Fruit fly (Drosophila melanogaster) whole organism, embryonic: ENCODE measurements around the gene CG18213.

ENCODE experiments used
- Adf1 ChIP-seq: fragments of 200-800 bp; sonication (Bioruptor generic); IDR thresholded peaks from 2 replicates; pipeline ENCODE4 v1.3.6; 2022; ENCODE audit warnings: missing biosample characterization, missing genetic modification characterization
- CG10462 ChIP-seq: fragments of 200-800 bp; sonication (Bioruptor generic); optimal IDR thresholded peaks from 2 replicates; lab custom pipeline; 2016; ENCODE audit warnings: missing biosample characterization, missing genetic modification characterization
- CG13123 ChIP-seq: fragments of 200-800 bp; sonication (Bioruptor generic); optimal IDR thresholded peaks from 2 replicates; lab custom pipeline; 2016; ENCODE audit warnings: missing biosample characterization, missing genetic modification characterization
- CG14050 ChIP-seq: fragments of 200-800 bp; sonication (Bioruptor generic); IDR thresholded peaks from 3 replicates; pipeline ENCODE4 v1.3.6; 2022; ENCODE audit warnings: missing biosample characterization, missing genetic modification characterization
- CG14441 ChIP-seq: fragments of 200-800 bp; sonication (Bioruptor generic); IDR thresholded peaks from 2 replicates; pipeline ENCODE4 v1.3.6; 2022; ENCODE audit warnings: missing biosample characterization, missing genetic modification characterization
- CG15479 ChIP-seq: fragments of 200-800 bp; sonication (Bioruptor generic); optimal IDR thresholded peaks from 3 replicates; lab custom pipeline; 2019; ENCODE audit warnings: missing biosample characterization, mild to moderate bottlenecking, missing genetic modification characterization, moderate library complexity
- CG1792 ChIP-seq: fragments of 200-800 bp; sonication (Bioruptor generic); optimal IDR thresholded peaks from 2 replicates; lab custom pipeline; 2016; ENCODE audit warnings: missing biosample characterization, missing genetic modification characterization
- CG2116 ChIP-seq: fragments of 200-800 bp; sonication (Bioruptor generic); optimal IDR thresholded peaks from 3 replicates; lab custom pipeline; 2018; ENCODE audit warnings: missing biosample characterization, mild to moderate bottlenecking, missing genetic modification characterization
- CG2875 ChIP-seq: fragments of 200-800 bp; sonication (Bioruptor generic); optimal IDR thresholded peaks from 2 replicates; lab custom pipeline; 2017; ENCODE audit warnings: missing biosample characterization, mild to moderate bottlenecking, missing genetic modification characterization, missing genetic modification reagents
- CG31388 ChIP-seq: fragments of 200-800 bp; sonication (Bioruptor generic); optimal IDR thresholded peaks from 2 replicates; lab custom pipeline; 2016; ENCODE audit warnings: missing biosample characterization, missing genetic modification characterization
- CG32767 ChIP-seq: fragments of 200-800 bp; sonication (Bioruptor generic); IDR thresholded peaks from 2 replicates; pipeline ENCODE4 v1.3.6; 2022; ENCODE audit warnings: missing biosample characterization, missing genetic modification characterization
- CG34422 ChIP-seq: fragments of 200-800 bp; sonication (Bioruptor generic); IDR thresholded peaks from 3 replicates; pipeline ENCODE4 v1.3.6; 2022; ENCODE audit warnings: missing biosample characterization, missing genetic modification characterization
- CG3838 ChIP-seq: fragments of 200-800 bp; sonication (Bioruptor generic); optimal IDR thresholded peaks from 3 replicates; lab custom pipeline; 2016; ENCODE audit warnings: missing biosample characterization, missing genetic modification characterization
- CG43689 ChIP-seq: fragments of 200-800 bp; sonication (Bioruptor generic); IDR thresholded peaks from 2 replicates; pipeline ENCODE4 v1.3.6; 2022; ENCODE audit warnings: missing biosample characterization, missing genetic modification characterization
- CG5180 ChIP-seq: fragments of 200-800 bp; sonication (Bioruptor generic); optimal IDR thresholded peaks from 3 replicates; lab custom pipeline; 2017; ENCODE audit warnings: missing biosample characterization, missing genetic modification characterization, mild to moderate bottlenecking, moderate library complexity, missing genetic modification reagents
- CG5245 ChIP-seq: fragments of 200-800 bp; sonication (Bioruptor generic); optimal IDR thresholded peaks from 3 replicates; lab custom pipeline; 2016; ENCODE audit warnings: missing biosample characterization, missing genetic modification characterization
- CG7928 ChIP-seq: fragments of 200-800 bp; sonication (Bioruptor generic); optimal IDR thresholded peaks from 2 replicates; lab custom pipeline; 2017; ENCODE audit warnings: missing biosample characterization, mild to moderate bottlenecking, missing genetic modification characterization
- CG9437 ChIP-seq: fragments of 200-800 bp; sonication (Bioruptor generic); optimal IDR thresholded peaks from 2 replicates; lab custom pipeline; 2018; ENCODE audit warnings: missing biosample characterization, mild to moderate bottlenecking, missing genetic modification characterization
- CG9817 ChIP-seq: fragments of 200-800 bp; sonication (Bioruptor generic); optimal IDR thresholded peaks from 2 replicates; lab custom pipeline; 2018; ENCODE audit warnings: missing biosample characterization, mild to moderate bottlenecking, missing genetic modification characterization, moderate library complexity
- CG9932 ChIP-seq: fragments of 200-800 bp; sonication (Bioruptor generic); IDR thresholded peaks from 2 replicates; pipeline ENCODE4 v1.3.6; 2022; ENCODE audit warnings: missing biosample characterization, missing genetic modification characterization
- Dek ChIP-seq: fragments of 200-800 bp; sonication (Bioruptor generic); optimal IDR thresholded peaks from 3 replicates; lab custom pipeline; 2019; ENCODE audit warnings: missing biosample characterization, mild to moderate bottlenecking, missing genetic modification characterization, moderate library complexity
- Dip2 ChIP-seq: fragments of 200-800 bp; sonication (Bioruptor generic); IDR thresholded peaks from 2 replicates; pipeline ENCODE4 v1.3.6; 2022; ENCODE audit warnings: missing biosample characterization, missing genetic modification characterization
- Eip74EF ChIP-seq, 2 experiments: fragments of 200-800 bp in 1 of 2; fragments of >200 bp in 1 of 2; sonication (Bioruptor generic) in 1 of 2; optimal IDR thresholded peaks; 2 replicates each; lab custom pipeline; 2017 to 2019; ENCODE audit warnings: missing biosample characterization in 2 of 2, missing genetic modification characterization in 2 of 2, mild to moderate bottlenecking in 1 of 2, moderate library complexity in 1 of 2
- Ets65A ChIP-seq: fragments of 200-800 bp; sonication (Bioruptor generic); peaks from one replicate; lab custom pipeline; 2016; ENCODE audit warnings: missing biosample characterization, missing genetic modification characterization
- Fer1 ChIP-seq: fragments of 200-800 bp; sonication (Bioruptor generic); optimal IDR thresholded peaks from 2 replicates; lab custom pipeline; 2017; ENCODE audit warnings: missing biosample characterization, mild to moderate bottlenecking, missing genetic modification characterization
- Fer3 ChIP-seq: fragments of 200-800 bp; sonication (Bioruptor generic); optimal IDR thresholded peaks from 2 replicates; lab custom pipeline; 2018; ENCODE audit warnings: missing biosample characterization, mild to moderate bottlenecking, missing genetic modification characterization, moderate library complexity
- HLH4C ChIP-seq: fragments of 200-800 bp; sonication (Bioruptor generic); IDR thresholded peaks from 3 replicates; pipeline ENCODE4 v1.3.6; 2022; ENCODE audit warnings: missing biosample characterization, missing genetic modification characterization; ENCODE audit not compliant: partially characterized antibody
- HLHmδ ChIP-seq: fragments of 200-800 bp; sonication (Bioruptor generic); optimal IDR thresholded peaks from 2 replicates; lab custom pipeline; 2018; ENCODE audit warnings: missing biosample characterization, mild to moderate bottlenecking, missing genetic modification characterization, moderate library complexity
- NFAT ChIP-seq: fragments of 200-800 bp; sonication (Bioruptor generic); IDR thresholded peaks from 2 replicates; pipeline ENCODE4 v1.3.6; 2022; ENCODE audit warnings: missing biosample characterization, missing genetic modification characterization
- Scr ChIP-seq: fragments of 200-800 bp; sonication (Bioruptor generic); IDR thresholded peaks from 2 replicates; pipeline ENCODE4 v1.3.6; 2022; ENCODE audit warnings: missing biosample characterization, missing genetic modification characterization; ENCODE audit not compliant: partially characterized antibody
- chif ChIP-seq, 2 experiments: fragments of 200-800 bp; sonication (Bioruptor generic); optimal IDR thresholded peaks; 3 replicates each; lab custom pipeline; 2016; ENCODE audit warnings: missing biosample characterization in 2 of 2, missing genetic modification characterization in 2 of 2
- da ChIP-seq: fragments of 200-800 bp; sonication (Bioruptor generic); optimal IDR thresholded peaks from 2 replicates; lab custom pipeline; 2016; ENCODE audit warnings: missing biosample characterization, missing genetic modification characterization
- ewg ChIP-seq: fragments of 200-800 bp; sonication (Bioruptor generic); optimal IDR thresholded peaks from 3 replicates; lab custom pipeline; 2017; ENCODE audit warnings: mild to moderate bottlenecking, missing biosample characterization, missing genetic modification reagents, missing genetic modification characterization
- fd96Cb ChIP-seq: fragments of 200-800 bp; sonication (Bioruptor generic); optimal IDR thresholded peaks from 2 replicates; lab custom pipeline; 2018; ENCODE audit warnings: missing biosample characterization, mild to moderate bottlenecking, missing genetic modification characterization, moderate library complexity
- fu2 ChIP-seq: fragments of 200-800 bp; sonication (Bioruptor generic); optimal IDR thresholded peaks from 2 replicates; lab custom pipeline; 2016; ENCODE audit warnings: missing biosample characterization, missing genetic modification characterization
- gsb-n ChIP-seq: fragments of 200-800 bp; sonication (Bioruptor generic); optimal IDR thresholded peaks from 3 replicates; lab custom pipeline; 2018; ENCODE audit warnings: missing biosample characterization, mild to moderate bottlenecking, missing genetic modification characterization
- gt ChIP-seq: fragments of 200-800 bp; sonication (Bioruptor generic); IDR thresholded peaks from 2 replicates; pipeline ENCODE4 v1.3.6; 2022; ENCODE audit warnings: missing biosample characterization, missing genetic modification characterization
- hkb ChIP-seq, 2 experiments: fragments of 200-800 bp in 1 of 2; fragments of >200 bp in 1 of 2; sonication (Bioruptor generic) in 1 of 2; IDR thresholded peaks in 1 of 2; optimal IDR thresholded peaks in 1 of 2; 2 replicates each; pipeline versions ENCODE4 v1.3.6 to Lab custom; 2017 to 2022; ENCODE audit warnings: missing biosample characterization in 1 of 2, missing genetic modification characterization in 1 of 2
- ind ChIP-seq: fragments of 200-800 bp; sonication (Bioruptor generic); optimal IDR thresholded peaks from 3 replicates; lab custom pipeline; 2016; ENCODE audit warnings: missing biosample characterization, missing genetic modification characterization
- lov ChIP-seq, 2 experiments: fragments of 200-800 bp in 1 of 2; fragments of >200 bp in 1 of 2; sonication (Bioruptor generic) in 1 of 2; IDR thresholded peaks in 1 of 2; optimal IDR thresholded peaks in 1 of 2; 2 replicates in 1 of 2; 3 replicates in 1 of 2; pipeline versions ENCODE4 v1.3.6 to Lab custom; 2017 to 2022; ENCODE audit warnings: missing biosample characterization in 1 of 2, missing genetic modification characterization in 1 of 2
- mirr ChIP-seq: fragments of 200-800 bp; sonication (Bioruptor generic); optimal IDR thresholded peaks from 3 replicates; lab custom pipeline; 2018; ENCODE audit warnings: missing biosample characterization, mild to moderate bottlenecking, missing genetic modification characterization
- pho ChIP-seq: fragments of 200-800 bp; sonication (Bioruptor generic); optimal IDR thresholded peaks from 2 replicates; lab custom pipeline; 2016; ENCODE audit warnings: missing biosample characterization, missing genetic modification characterization
- phol ChIP-seq: fragments of 200-800 bp; sonication (Bioruptor generic); optimal IDR thresholded peaks from 3 replicates; lab custom pipeline; 2018; ENCODE audit warnings: missing biosample characterization, mild to moderate bottlenecking, missing genetic modification characterization, moderate library complexity
- pros ChIP-seq: fragments of 200-800 bp; sonication (Bioruptor generic); optimal IDR thresholded peaks from 3 replicates; lab custom pipeline; 2019; ENCODE audit warnings: missing biosample characterization, mild to moderate bottlenecking, missing genetic modification characterization, moderate library complexity
- pum ChIP-seq: fragments of 200-800 bp; sonication (Bioruptor generic); optimal IDR thresholded peaks from 2 replicates; lab custom pipeline; 2016; ENCODE audit warnings: missing biosample characterization, missing genetic modification characterization
- repo ChIP-seq: fragments of 200-800 bp; sonication (Bioruptor generic); optimal IDR thresholded peaks from 2 replicates; lab custom pipeline; 2016; ENCODE audit warnings: missing biosample characterization, missing genetic modification characterization
- sens ChIP-seq: fragments of 200-800 bp; sonication (Bioruptor generic); peaks from one replicate; lab custom pipeline; 2016; ENCODE audit warnings: missing biosample characterization, missing genetic modification characterization
- sim ChIP-seq: fragments of 200-800 bp; sonication (Bioruptor generic); IDR thresholded peaks from 2 replicates; pipeline ENCODE4 v1.3.6; 2022; ENCODE audit warnings: missing biosample characterization, missing genetic modification characterization
- tio ChIP-seq: fragments of 200-800 bp; sonication (Bioruptor generic); optimal IDR thresholded peaks from 2 replicates; lab custom pipeline; 2017; ENCODE audit warnings: missing biosample characterization, missing genetic modification characterization, inconsistent platforms

The CG18213 gene

dm6 chr3R:17052465-17053149 lies 12.6 kb upstream of the CG18213 start (continued):
- TF ChIP-seq CG7928 (GFP tag; lab: Kevin White, UChicago) = no peak
- TF ChIP-seq gt = no peak
- no peak for TF ChIP-seq Fer1 (GFP tag; lab: Kevin White, UChicago)
- peak; percentile 3 for TF ChIP-seq CG2116
- TF ChIP-seq CG32767 (GFP tag; lab: Robert Waterston, UW) = no peak
- TF ChIP-seq chif (GFP tag; optimal IDR thresholded peaks at IDR 0.05; lab: Kevin White, UChicago) = peak in 1 of 2 experiments; percentile 24
- no peak for TF ChIP-seq CG9932 (GFP tag; lab: Robert Waterston, UW)
- TF ChIP-seq pros (GFP tag; lab: Kevin White, UChicago) = no peak
- TF ChIP-seq Adf1 (GFP tag; lab: Robert Waterston, UW) = no peak
- peak; percentile 16 for TF ChIP-seq CG13123
- TF ChIP-seq Eip74EF (GFP tag; optimal IDR thresholded peaks at IDR 0.05; lab: Kevin White, UChicago) = no peak
- no peak for TF ChIP-seq Fer3
- peak; percentile 28 for TF ChIP-seq CG5245 (GFP tag; lab: Kevin White, UChicago)
- TF ChIP-seq sim (GFP tag; lab: Robert Waterston, UW) = no peak
- no peak for TF ChIP-seq mirr (GFP tag; lab: Kevin White, UChicago)
- no peak for TF ChIP-seq hkb (optimal IDR thresholded peaks at IDR 0.05; lab: Kevin White, UChicago)
- TF ChIP-seq hkb (GFP tag; IDR thresholded peaks at IDR 0.05; lab: Robert Waterston, UW) = no peak
- TF ChIP-seq CG31388 (GFP tag; lab: Kevin White, UChicago) = no peak
- no peak for TF ChIP-seq ind (GFP tag; lab: Kevin White, UChicago)
- TF ChIP-seq da (GFP tag; lab: Kevin White, UChicago) = no peak
- TF ChIP-seq CG14050 (GFP tag; lab: Robert Waterston, UW) = no peak
- TF ChIP-seq repo (GFP tag; lab: Kevin White, UChicago) = no peak
- TF ChIP-seq gsb-n (tag; lab: Kevin White, UChicago) = peak; percentile 60
- 0 out of 2 replicates have a peak, but pooled peaks have one; percentile 19 for TF ChIP-seq NFAT (GFP tag; lab: Robert Waterston, UW)
- TF ChIP-seq CG2875 = peak; percentile 6
- TF ChIP-seq CG10462 (GFP tag; lab: Kevin White, UChicago) = no peak
- TF ChIP-seq CG1792 (GFP tag; lab: Kevin White, UChicago) = no peak
- peak; percentile 38 for TF ChIP-seq fd96Cb
- no peak for TF ChIP-seq pho (GFP tag; lab: Kevin White, UChicago)
- no peak for TF ChIP-seq Dek (tag; lab: Kevin White, UChicago)
- no peak for TF ChIP-seq Scr (GFP tag; lab: Robert Waterston, UW)
- no peak for TF ChIP-seq lov (optimal IDR thresholded peaks at IDR 0.05; lab: Kevin White, UChicago)
- TF ChIP-seq lov (GFP tag; IDR thresholded peaks at IDR 0.05; lab: Robert Waterston, UW) = 0 out of 3 replicates have a peak, but pooled peaks have one; percentile 69
- TF ChIP-seq CG9437 (GFP tag; lab: Kevin White, UChicago) = no peak
- peak; percentile 69 for TF ChIP-seq phol (tag; lab: Kevin White, UChicago)
- TF ChIP-seq ewg (GFP tag; lab: Kevin White, UChicago) = no peak
- no peak for TF ChIP-seq fu2 (GFP tag; lab: Kevin White, UChicago)
- peak; percentile 75 for TF ChIP-seq Ets65A (GFP tag; lab: Kevin White, UChicago)
- TF ChIP-seq HLHmδ = no peak
- TF ChIP-seq CG14441 = no peak
- TF ChIP-seq CG5180 = no peak
- peak; percentile 25 for TF ChIP-seq pum (GFP tag; lab: Kevin White, UChicago)
- peak; percentile 68; the same call in 2 of the 3 replicates for TF ChIP-seq CG34422 (GFP tag; lab: Robert Waterston, UW)
- TF ChIP-seq CG3838 (GFP tag; lab: Kevin White, UChicago) = no peak
- peak; percentile 78 for TF ChIP-seq sens (GFP tag; lab: Kevin White, UChicago)
- TF ChIP-seq Dip2 (GFP tag; lab: Robert Waterston, UW) = no peak
- TF ChIP-seq tio (GFP tag; lab: Kevin White, UChicago) = peak; percentile 36
- no peak for TF ChIP-seq CG43689 (GFP tag; lab: Robert Waterston, UW)
- TF ChIP-seq HLH4C (GFP tag; lab: Robert Waterston, UW) = peak; percentile 28; the same call in 1 of the 3 replicates
- no peak for TF ChIP-seq CG9817
- no peak for TF ChIP-seq CG15479 (GFP tag; lab: Kevin White, UChicago)
